In genomic region chr2L:12820045-12820444, dm6 we compare ENCODE assay signal across 3 fruit fly cellular contexts.
TF ChIP-seq lines count a peak whose summit lies in the region.

No protein-coding gene starts in this region.

- no peak for TF ChIP-seq CTCF in whole organism, embryonic (GFP tag; optimal IDR thresholded peaks at IDR 0.05; lab: Kevin White, UChicago)

TF ChIP-seq in whole organism, embryonic, 481 proteins besides CTCF, POLR2A, EP300 and RAD21:
- TF ChIP-seq gce (GFP tag; IDR thresholded peaks at IDR 0.05; lab: Robert Waterston, UW): no peak
- TF ChIP-seq Med (GFP tag; lab: Kevin White, UChicago): peak; percentile 42

TF ChIP-seq in whole organism, prepupa, 60 proteins besides CTCF, POLR2A, EP300 and RAD21:
- TF ChIP-seq CG6276 (GFP tag; optimal IDR thresholded peaks at IDR 0.05; lab: Kevin White, UChicago) (no peak), svp (GFP tag; lab: Kevin White, UChicago) (peak; percentile 98)

TF ChIP-seq in whole organism, pupa, 21 proteins besides CTCF, POLR2A, EP300 and RAD21:
- 0 out of 3 replicates have a peak, but pooled peaks have one; percentile 5 for TF ChIP-seq fd96Ca (GFP tag; IDR thresholded peaks at IDR 0.05; lab: Robert Waterston, UW)
- TF ChIP-seq CG14655 (GFP tag; optimal IDR thresholded peaks at IDR 0.05; lab: Kevin White, UChicago): no peak
- no peak for TF ChIP-seq CG10348 (GFP tag; IDR thresholded peaks at IDR 0.05; lab: Robert Waterston, UW)
